Fruit fly (Drosophila melanogaster) whole organism, adult: ENCODE data around the gene elg1.

ENCODE experiments used
- CG11617 ChIP-seq: fragments of 200-800 bp; sonication (Bioruptor generic); optimal IDR thresholded peaks from 2 replicates; lab custom pipeline; 2017; ENCODE audit warnings: mild to moderate bottlenecking, missing biosample characterization, missing genetic modification reagents, missing genetic modification characterization
- CG12768 ChIP-seq: fragments of 200-800 bp; sonication (Bioruptor generic); optimal IDR thresholded peaks from 2 replicates; lab custom pipeline; 2017; ENCODE audit warnings: missing biosample characterization, missing genetic modification characterization, mild to moderate bottlenecking, moderate library complexity, missing genetic modification reagents
- CG1620 ChIP-seq: fragments of 200-800 bp; sonication (Bioruptor generic); optimal IDR thresholded peaks from 2 replicates; lab custom pipeline; 2016; ENCODE audit warnings: missing biosample characterization, missing genetic modification characterization
- CG5204 ChIP-seq: fragments of 200-800 bp; sonication (Bioruptor generic); optimal IDR thresholded peaks from 2 replicates; lab custom pipeline; 2016; ENCODE audit warnings: missing biosample characterization, missing genetic modification characterization
- CG7045 ChIP-seq: fragments of 200-800 bp; sonication (Bioruptor generic); optimal IDR thresholded peaks from 2 replicates; lab custom pipeline; 2017; ENCODE audit warnings: missing biosample characterization, mild to moderate bottlenecking, missing genetic modification characterization
- CG7101 ChIP-seq: fragments of 200-800 bp; sonication (Bioruptor generic); optimal IDR thresholded peaks from 2 replicates; lab custom pipeline; 2018; ENCODE audit warnings: missing biosample characterization, mild to moderate bottlenecking, missing genetic modification characterization, moderate library complexity
- Clk ChIP-seq: fragments of 200-800 bp; sonication (Bioruptor generic); optimal IDR thresholded peaks from 2 replicates; lab custom pipeline; 2017; ENCODE audit warnings: missing biosample characterization, missing genetic modification characterization
- Crg-1 ChIP-seq: fragments of 200-800 bp; sonication (Bioruptor generic); optimal IDR thresholded peaks from 2 replicates; lab custom pipeline; 2016; ENCODE audit warnings: missing biosample characterization, missing genetic modification characterization
- Hr96 ChIP-seq: fragments of 200-800 bp; sonication (Bioruptor generic); optimal IDR thresholded peaks from 2 replicates; lab custom pipeline; 2016; ENCODE audit warnings: missing biosample characterization, missing genetic modification characterization
- Mnt ChIP-seq: fragments of 200-800 bp; sonication (Bioruptor generic); optimal IDR thresholded peaks from 2 replicates; lab custom pipeline; 2016; ENCODE audit warnings: missing biosample characterization, mild to moderate bottlenecking, missing genetic modification characterization
- cnc ChIP-seq, 2 experiments: fragments of >200 bp; optimal IDR thresholded peaks; 2 replicates each; lab custom pipeline; 2017
- ovo ChIP-seq: fragments of 200-800 bp; sonication (Bioruptor generic); optimal IDR thresholded peaks from 2 replicates; lab custom pipeline; 2016; ENCODE audit warnings: missing biosample characterization, missing genetic modification characterization
- toe ChIP-seq: fragments of 200-800 bp; sonication (Bioruptor generic); optimal IDR thresholded peaks from 2 replicates; lab custom pipeline; 2016; ENCODE audit warnings: missing biosample characterization, missing genetic modification characterization

- TF ChIP-seq CG11617 (GFP tag; lab: Kevin White, UChicago) (no peak), CG7045 (GFP tag; lab: Kevin White, UChicago) (no peak), cnc (optimal IDR thresholded peaks at IDR 0.05; lab: Kevin White, UChicago) (no peak), Hr96 (GFP tag; lab: Kevin White, UChicago) (no peak), CG5204 (GFP tag; lab: Kevin White, UChicago) (no peak), toe (GFP tag; lab: Kevin White, UChicago) (no peak), Mnt (no peak), ovo (GFP tag; lab: Kevin White, UChicago) (no peak), Clk (GFP tag; lab: Kevin White, UChicago) (no peak), CG12768 (GFP tag; lab: Kevin White, UChicago) (no peak), Crg-1 (no peak), CG1620 (no peak), CG7101 (tag; lab: Kevin White, UChicago) (no peak)
Observed at dm6 chr3L:16151742-16152141, 19.9 kb downstream of the elg1 start.
